Fruit fly (Drosophila melanogaster): ENCODE measurements around the gene CG31100.

DNA sequence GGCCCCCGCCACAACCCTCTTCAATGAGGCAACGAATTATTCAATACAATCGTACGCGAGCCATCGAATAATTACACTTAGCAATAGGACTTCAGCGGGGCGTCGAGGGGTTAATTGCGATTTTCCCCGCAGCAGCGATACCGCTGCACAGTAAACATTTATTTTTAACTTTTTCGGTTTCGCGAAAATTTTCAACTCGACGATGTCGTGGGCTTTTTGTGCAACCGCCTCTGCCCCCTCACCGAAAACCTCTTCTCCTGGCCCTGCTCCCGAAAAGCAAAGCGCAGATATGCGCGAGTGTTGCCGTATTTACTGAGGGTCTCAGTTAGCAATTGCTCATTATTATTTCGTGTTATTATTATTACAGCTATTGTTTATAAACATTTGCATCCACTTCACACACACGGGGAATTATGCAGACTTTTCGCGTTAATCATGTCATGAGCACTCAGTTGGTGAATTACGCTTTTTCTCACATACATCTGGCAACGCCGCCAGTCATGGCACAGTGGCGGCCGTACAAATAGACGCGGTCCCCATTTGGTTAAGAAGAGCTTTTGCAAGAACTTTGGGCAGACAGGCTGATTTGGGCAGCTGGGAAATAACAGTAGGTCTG is 10.4 kb upstream of the CG31100 start:
- TF ChIP-seq Dll (optimal IDR thresholded peaks at IDR 0.05) (no peak), psq (optimal IDR thresholded peaks at IDR 0.05) (no peak), pan (optimal IDR thresholded peaks at IDR 0.05) (no peak), usp (GFP tag; optimal IDR thresholded peaks at IDR 0.05) (no peak), EcR (GFP tag; optimal IDR thresholded peaks at IDR 0.05) (no peak), CG8478 (optimal IDR thresholded peaks at IDR 0.05) (no peak)

Data from whole organism.